Fruit fly (Drosophila melanogaster) ovary, adult (tissue): ENCODE data around the gene cv-c.

ENCODE experiments used
- CG17801 ChIP-seq: fragments of 200-800 bp; optimal IDR thresholded peaks from 2 replicates; lab custom pipeline; 2019; ENCODE audit warnings: missing biosample characterization, mild to moderate bottlenecking, missing genetic modification characterization, moderate library complexity; ENCODE audit not compliant: partially characterized antibody

cv-c gene

dm6 chr3R:14479623-14480194, 1.8 kb downstream of the cv-c start:
- no peak for TF ChIP-seq CG17801 (GFP tag; lab: Kevin White, UChicago)

dm6 chr3R:14478438-14479033, 3.0 kb downstream of the cv-c start:
- no peak for TF ChIP-seq CG17801 (GFP tag; lab: Kevin White, UChicago)

dm6 chr3R:14477877-14478437, 3.6 kb downstream of the cv-c start:
- no peak for TF ChIP-seq CG17801 (GFP tag; lab: Kevin White, UChicago)

dm6 chr3R:14477085-14477762, 4.3 kb downstream of the cv-c start:
- TF ChIP-seq CG17801 (GFP tag; lab: Kevin White, UChicago): no peak

dm6 chr3R:14476273-14476672, 5.2 kb downstream of the cv-c start:
- no peak for TF ChIP-seq CG17801 (GFP tag; lab: Kevin White, UChicago)

- no peak for TF ChIP-seq CG17801 (GFP tag; lab: Kevin White, UChicago)
Observed at dm6 chr3R:14474073-14474722, 7.3 kb downstream of the cv-c start.

- TF ChIP-seq CG17801 (GFP tag; lab: Kevin White, UChicago): no peak
Observed at dm6 chr3R:14473574-14473973, 7.9 kb downstream of the cv-c start.

dm6 chr3R:14472580-14473353, 8.7 kb downstream of the cv-c start:
- TF ChIP-seq CG17801 (GFP tag; lab: Kevin White, UChicago): no peak

dm6 chr3R:14471426-14471825, 10.1 kb downstream of the cv-c start:
- TF ChIP-seq CG17801 (GFP tag; lab: Kevin White, UChicago): no peak

- no peak for TF ChIP-seq CG17801 (GFP tag; lab: Kevin White, UChicago)
Observed at dm6 chr3R:14470630-14471029, 10.9 kb downstream of the cv-c start.

dm6 chr3R:14469724-14470123, 11.8 kb downstream of the cv-c start:
- no peak for TF ChIP-seq CG17801 (GFP tag; lab: Kevin White, UChicago)

dm6 chr3R:14468652-14469289, 12.7 kb downstream of the cv-c start:
- TF ChIP-seq CG17801 (GFP tag; lab: Kevin White, UChicago): no peak

dm6 chr3R:14467231-14467846, 14.2 kb downstream of the cv-c start:
- no peak for TF ChIP-seq CG17801 (GFP tag; lab: Kevin White, UChicago)

dm6 chr3R:14466312-14466711, 15.2 kb downstream of the cv-c start:
- TF ChIP-seq CG17801 (GFP tag; lab: Kevin White, UChicago): no peak
